Fruit fly (Drosophila melanogaster): Measurements from ENCODE around the gene CG32264.

The CG32264 gene

dm6 chr3L:3806330-3806729, at the start of gene CG32264, which contains the start of the genes ntc and IntS10 (continued):
- TF ChIP-seq ttk (GFP tag; IDR thresholded peaks at IDR 0.05) (0 out of 2 replicates have a peak, but pooled peaks have one; percentile 35), bbx (GFP tag; IDR thresholded peaks at IDR 0.05; ENCODE audit: partially characterized antibody) (no peak), CG2889 (GFP tag; IDR thresholded peaks at IDR 0.05) (no peak), HLH54F (GFP tag; optimal IDR thresholded peaks at IDR 0.05) (peak; percentile 84), CG11695 (GFP tag; IDR thresholded peaks at IDR 0.05) (no peak), Drgx (GFP tag; IDR thresholded peaks at IDR 0.05) (no peak), Hr3 (GFP tag; optimal IDR thresholded peaks at IDR 0.05) (peak; percentile 65), CG10366 (GFP tag; IDR thresholded peaks at IDR 0.05) (0 out of 2 replicates have a peak, but pooled peaks have one; percentile 25), CG6175 (GFP tag; IDR thresholded peaks at IDR 0.05) (no peak), cato (GFP tag; optimal IDR thresholded peaks at IDR 0.05; ENCODE audit: borderline replicate concordance) (peak; percentile 61), CG31441 (GFP tag; IDR thresholded peaks at IDR 0.05) (no peak), CG17361 (GFP tag; IDR thresholded peaks at IDR 0.05) (0 out of 3 replicates have a peak, but pooled peaks have one; percentile 19), CG5245 (GFP tag; optimal IDR thresholded peaks at IDR 0.05) (peak; percentile 38), Aef1 (GFP tag; IDR thresholded peaks at IDR 0.05) (peak; percentile 66), ara (GFP tag; IDR thresholded peaks at IDR 0.05) (no peak), CG33213 (GFP tag; optimal IDR thresholded peaks at IDR 0.05) (peak; percentile 62), Chrac-16 (GFP tag; optimal IDR thresholded peaks at IDR 0.05) (peak; percentile 78), sd (tag; optimal IDR thresholded peaks at IDR 0.05) (peak; percentile 87), jing (GFP tag; optimal IDR thresholded peaks at IDR 0.05) (peak; percentile 47), cas (GFP tag; IDR thresholded peaks at IDR 0.05) (peak; percentile 30; the same call in 1 of the 2 replicates), CG34376 (GFP tag; optimal IDR thresholded peaks at IDR 0.05) (peak; percentile 68), sens (GFP tag) (peak; percentile 95), CG4328 (GFP tag; optimal IDR thresholded peaks at IDR 0.05) (peak; percentile 49), CG6854 (GFP tag; optimal IDR thresholded peaks at IDR 0.05) (no peak), da (GFP tag; optimal IDR thresholded peaks at IDR 0.05) (peak; percentile 25), dmrt11E (tag; optimal IDR thresholded peaks at IDR 0.05) (peak; percentile 65), lilli (GFP tag; optimal IDR thresholded peaks at IDR 0.05) (peak; percentile 86), exex (tag; optimal IDR thresholded peaks at IDR 0.05) (peak; percentile 41), CG3838 (GFP tag; optimal IDR thresholded peaks at IDR 0.05) (peak; percentile 36), peb (GFP tag; IDR thresholded peaks at IDR 0.05) (no peak), Atf6 (GFP tag; IDR thresholded peaks at IDR 0.05) (peak; percentile 44; the same call in 1 of the 2 replicates), kay (GFP tag; optimal IDR thresholded peaks at IDR 0.05) (peak; percentile 25), HLH3B (GFP tag; IDR thresholded peaks at IDR 0.05) (no peak; the same call in 1 of the 2 replicates), Dbx (GFP tag; IDR thresholded peaks at IDR 0.05) (peak; percentile 87; the same call in 2 of the 3 replicates), disco-r (GFP tag; optimal IDR thresholded peaks at IDR 0.05) (peak; percentile 70), zf30C (GFP tag; optimal IDR thresholded peaks at IDR 0.05) (no peak), her (GFP tag; optimal IDR thresholded peaks at IDR 0.05) (peak; percentile 75), Bdp1 (GFP tag; optimal IDR thresholded peaks at IDR 0.05) (peak; percentile 53), CG10959 (GFP tag; IDR thresholded peaks at IDR 0.05) (no peak), CG8281 (tag; optimal IDR thresholded peaks at IDR 0.05) (no peak), amos (GFP tag; IDR thresholded peaks at IDR 0.05; ENCODE audit: partially characterized antibody) (peak; percentile 39; the same call in 1 of the 2 replicates), Deaf1 (tag; optimal IDR thresholded peaks at IDR 0.05) (peak; percentile 17), CG15011 (GFP tag; optimal IDR thresholded peaks at IDR 0.05) (no peak), CG10979 (tag; optimal IDR thresholded peaks at IDR 0.05) (peak; percentile 53), ERR (GFP tag; optimal IDR thresholded peaks at IDR 0.05) (peak; percentile 54), pho (GFP tag; optimal IDR thresholded peaks at IDR 0.05) (peak; percentile 87), insv (GFP tag; optimal IDR thresholded peaks at IDR 0.05) (peak in 1 of 2 experiments; percentile 54), fd3F (GFP tag; optimal IDR thresholded peaks at IDR 0.05) (peak; percentile 59), Trl (optimal IDR thresholded peaks at IDR 0.05) (no peak), Trl (GFP tag; optimal IDR thresholded peaks at IDR 0.05) (peak; percentile 78), CG34422 (GFP tag; IDR thresholded peaks at IDR 0.05) (0 out of 3 replicates have a peak, but pooled peaks have one; percentile 47), luna (GFP tag; optimal IDR thresholded peaks at IDR 0.05) (peak; percentile 78)
